Fruit fly (Drosophila melanogaster) whole organism, adult: Measurements from ENCODE around the gene glec.

Experiments
- CG11617 ChIP-seq: fragments of 200-800 bp; sonication (Bioruptor generic); optimal IDR thresholded peaks from 2 replicates; lab custom pipeline; 2017; ENCODE audit warnings: mild to moderate bottlenecking, missing biosample characterization, missing genetic modification reagents, missing genetic modification characterization
- CG12768 ChIP-seq: fragments of 200-800 bp; sonication (Bioruptor generic); optimal IDR thresholded peaks from 2 replicates; lab custom pipeline; 2017; ENCODE audit warnings: missing biosample characterization, missing genetic modification characterization, mild to moderate bottlenecking, moderate library complexity, missing genetic modification reagents
- CG14711 ChIP-seq: fragments of 200-800 bp; sonication (Bioruptor generic); optimal IDR thresholded peaks from 2 replicates; lab custom pipeline; 2018; ENCODE audit warnings: missing biosample characterization, mild to moderate bottlenecking, missing genetic modification characterization, moderate library complexity
- CG1620 ChIP-seq: fragments of 200-800 bp; sonication (Bioruptor generic); optimal IDR thresholded peaks from 2 replicates; lab custom pipeline; 2016; ENCODE audit warnings: missing biosample characterization, missing genetic modification characterization
- CG33017 ChIP-seq: fragments of 200-800 bp; sonication (Bioruptor generic); optimal IDR thresholded peaks from 2 replicates; lab custom pipeline; 2018; ENCODE audit warnings: missing biosample characterization, mild to moderate bottlenecking, missing genetic modification characterization, moderate library complexity
- CG5204 ChIP-seq: fragments of 200-800 bp; sonication (Bioruptor generic); optimal IDR thresholded peaks from 2 replicates; lab custom pipeline; 2016; ENCODE audit warnings: missing biosample characterization, missing genetic modification characterization
- CG7045 ChIP-seq: fragments of 200-800 bp; sonication (Bioruptor generic); optimal IDR thresholded peaks from 2 replicates; lab custom pipeline; 2017; ENCODE audit warnings: missing biosample characterization, mild to moderate bottlenecking, missing genetic modification characterization
- CG7101 ChIP-seq: fragments of 200-800 bp; sonication (Bioruptor generic); optimal IDR thresholded peaks from 2 replicates; lab custom pipeline; 2018; ENCODE audit warnings: missing biosample characterization, mild to moderate bottlenecking, missing genetic modification characterization, moderate library complexity
- Clk ChIP-seq: fragments of 200-800 bp; sonication (Bioruptor generic); optimal IDR thresholded peaks from 2 replicates; lab custom pipeline; 2017; ENCODE audit warnings: missing biosample characterization, missing genetic modification characterization
- Crg-1 ChIP-seq: fragments of 200-800 bp; sonication (Bioruptor generic); optimal IDR thresholded peaks from 2 replicates; lab custom pipeline; 2016; ENCODE audit warnings: missing biosample characterization, missing genetic modification characterization
- Hr96 ChIP-seq: fragments of 200-800 bp; sonication (Bioruptor generic); optimal IDR thresholded peaks from 2 replicates; lab custom pipeline; 2016; ENCODE audit warnings: missing biosample characterization, missing genetic modification characterization
- Mnt ChIP-seq: fragments of 200-800 bp; sonication (Bioruptor generic); optimal IDR thresholded peaks from 2 replicates; lab custom pipeline; 2016; ENCODE audit warnings: missing biosample characterization, mild to moderate bottlenecking, missing genetic modification characterization
- bab1 ChIP-seq: fragments of 200-800 bp; sonication (Bioruptor generic); optimal IDR thresholded peaks from 3 replicates; lab custom pipeline; 2019; ENCODE audit warnings: missing biosample characterization, mild to moderate bottlenecking, missing genetic modification characterization, moderate library complexity
- cic ChIP-seq: fragments of 200-800 bp; sonication (Bioruptor generic); optimal IDR thresholded peaks from 2 replicates; lab custom pipeline; 2017; ENCODE audit warnings: missing biosample characterization, mild to moderate bottlenecking, missing genetic modification characterization, moderate library complexity
- cnc ChIP-seq, 2 experiments: fragments of >200 bp; optimal IDR thresholded peaks; 2 replicates each; lab custom pipeline; 2017
- kay ChIP-seq: fragments of 200-800 bp; sonication (Bioruptor generic); peaks from one replicate; lab custom pipeline; 2016; ENCODE audit warnings: missing biosample characterization, missing genetic modification characterization, borderline replicate concordance
- ovo ChIP-seq: fragments of 200-800 bp; sonication (Bioruptor generic); optimal IDR thresholded peaks from 2 replicates; lab custom pipeline; 2016; ENCODE audit warnings: missing biosample characterization, missing genetic modification characterization
- pad ChIP-seq: fragments of 200-800 bp; sonication (Bioruptor generic); optimal IDR thresholded peaks from 3 replicates; lab custom pipeline; 2017; ENCODE audit warnings: missing biosample characterization, missing genetic modification characterization, mild to moderate bottlenecking, moderate library complexity, missing genetic modification reagents
- tj ChIP-seq: fragments of 200-800 bp; sonication (Bioruptor generic); optimal IDR thresholded peaks from 3 replicates; lab custom pipeline; 2017; ENCODE audit warnings: missing biosample characterization, mild to moderate bottlenecking, missing genetic modification characterization, moderate library complexity
- toe ChIP-seq: fragments of 200-800 bp; sonication (Bioruptor generic); optimal IDR thresholded peaks from 2 replicates; lab custom pipeline; 2016; ENCODE audit warnings: missing biosample characterization, missing genetic modification characterization

The glec gene

dm6 chr3R:21831040-21831439 lies 25.0 kb downstream of the glec start:
- TF ChIP-seq CG33017 (no peak), cnc (optimal IDR thresholded peaks at IDR 0.05; lab: Kevin White, UChicago) (no peak), CG5204 (no peak), CG7045 (GFP tag; lab: Kevin White, UChicago) (no peak), kay (GFP tag; lab: Kevin White, UChicago) (no peak), CG12768 (GFP tag; lab: Kevin White, UChicago) (no peak), CG14711 (no peak), cic (GFP tag; lab: Kevin White, UChicago) (no peak), toe (no peak), CG11617 (GFP tag; lab: Kevin White, UChicago) (no peak)

- TF ChIP-seq CG12768 (GFP tag; lab: Kevin White, UChicago) (no peak), CG7045 (GFP tag; lab: Kevin White, UChicago) (no peak), CG5204 (no peak), kay (GFP tag; lab: Kevin White, UChicago) (no peak), CG7101 (tag; lab: Kevin White, UChicago) (no peak), cnc (optimal IDR thresholded peaks at IDR 0.05; lab: Kevin White, UChicago) (no peak), Crg-1 (GFP tag; lab: Kevin White, UChicago) (no peak), Hr96 (GFP tag; lab: Kevin White, UChicago) (no peak), tj (GFP tag; lab: Kevin White, UChicago) (no peak), pad (no peak), Mnt (GFP tag; lab: Kevin White, UChicago) (no peak), toe (no peak), CG14711 (no peak), CG11617 (GFP tag; lab: Kevin White, UChicago) (no peak), CG33017 (no peak), cic (GFP tag; lab: Kevin White, UChicago) (no peak), bab1 (GFP tag; lab: Kevin White, UChicago) (no peak), ovo (GFP tag; lab: Kevin White, UChicago) (no peak), CG1620 (no peak), Clk (GFP tag; lab: Kevin White, UChicago) (no peak)
Measured at dm6 chr3R:21830303-21830707, 25.8 kb downstream of the glec start.

- TF ChIP-seq tj (GFP tag; lab: Kevin White, UChicago) (peak; percentile 67), CG5204 (no peak), Hr96 (GFP tag; lab: Kevin White, UChicago) (no peak), pad (peak; percentile 47)
Measured at dm6 chr3R:21829487-21829957, 26.5 kb downstream of the glec start.

- TF ChIP-seq Mnt (GFP tag; lab: Kevin White, UChicago) (no peak), pad (no peak), kay (GFP tag; lab: Kevin White, UChicago) (no peak), cnc (optimal IDR thresholded peaks at IDR 0.05; lab: Kevin White, UChicago) (no peak), Hr96 (GFP tag; lab: Kevin White, UChicago) (no peak), toe (no peak)
Measured at dm6 chr3R:21828785-21829486, 27.1 kb downstream of the glec start.

dm6 chr3R:21828040-21828526 lies 28.0 kb downstream of the glec start:
- TF ChIP-seq toe (no peak), tj (GFP tag; lab: Kevin White, UChicago) (no peak), CG1620 (no peak), pad (no peak), cic (GFP tag; lab: Kevin White, UChicago) (no peak), Hr96 (GFP tag; lab: Kevin White, UChicago) (no peak), CG14711 (no peak), CG7045 (GFP tag; lab: Kevin White, UChicago) (no peak), cnc (optimal IDR thresholded peaks at IDR 0.05; lab: Kevin White, UChicago) (no peak), CG7101 (tag; lab: Kevin White, UChicago) (no peak), CG11617 (GFP tag; lab: Kevin White, UChicago) (no peak), CG33017 (no peak), Mnt (GFP tag; lab: Kevin White, UChicago) (no peak), kay (GFP tag; lab: Kevin White, UChicago) (no peak)

- TF ChIP-seq cic (GFP tag; lab: Kevin White, UChicago) (no peak), Mnt (GFP tag; lab: Kevin White, UChicago) (no peak), tj (GFP tag; lab: Kevin White, UChicago) (no peak), CG7101 (tag; lab: Kevin White, UChicago) (no peak), Clk (GFP tag; lab: Kevin White, UChicago) (no peak), pad (peak; percentile 55)
Measured at dm6 chr3R:21827453-21828039, 28.5 kb downstream of the glec start.
